Fruit fly (Drosophila melanogaster): Measurements from ENCODE around the gene JMJD7.
A peak's percentile ranks its signal among the peaks of the same experiment; 100 is the strongest.

JMJD7 gene

DNA sequence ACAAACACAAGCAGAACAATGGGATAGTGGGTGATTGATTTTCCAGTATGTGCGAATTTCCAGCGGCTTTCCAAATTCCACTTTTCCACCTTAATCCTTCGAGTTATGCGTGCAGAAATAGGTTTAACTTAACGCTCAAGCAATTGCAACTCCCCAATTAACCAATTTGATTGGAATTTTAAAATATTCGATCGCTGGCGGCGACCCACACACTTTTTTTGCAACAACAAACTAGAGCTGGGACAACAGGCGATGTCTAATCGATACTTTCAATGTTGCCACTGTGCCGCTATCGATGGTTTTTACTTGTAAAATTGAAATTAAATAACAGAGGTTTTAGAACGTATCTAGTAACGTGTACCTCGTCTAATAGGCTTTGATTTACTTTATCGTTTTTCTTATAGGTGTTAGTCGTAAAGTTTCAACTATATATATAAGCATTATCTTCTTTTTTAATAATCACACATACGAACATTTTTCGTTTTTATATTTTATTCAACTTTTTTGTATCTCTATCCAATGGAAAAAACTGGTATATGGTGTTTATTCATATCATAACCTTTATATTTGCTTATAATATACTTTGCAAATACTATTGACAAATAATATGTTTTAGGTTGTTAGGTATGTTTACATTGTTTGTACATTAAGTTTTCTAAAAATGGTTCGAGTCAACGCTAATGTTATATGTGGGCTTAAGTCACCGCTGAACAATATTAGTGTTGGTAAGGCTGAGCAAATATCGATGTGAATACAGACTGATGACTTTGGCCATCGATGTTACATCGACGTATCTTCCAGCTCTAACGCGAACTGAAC lies 36.2 kb upstream of the JMJD7 start, which contains the start of the genes Abp1 and Tgi (continued):
- TF ChIP-seq esg (GFP tag; conservative IDR thresholded peaks at IDR 0.05), result no peak
- TF ChIP-seq CG17612 (GFP tag; IDR thresholded peaks at IDR 0.05), result no peak
- peak; percentile 80; the same call in 2 of the 4 replicates for TF ChIP-seq chinmo (GFP tag; IDR thresholded peaks at IDR 0.05; ENCODE audit: partially characterized antibody)
- peak; percentile 36 for TF ChIP-seq CG15696 (tag; optimal IDR thresholded peaks at IDR 0.05)
- TF ChIP-seq chn (GFP tag; optimal IDR thresholded peaks at IDR 0.05), result peak; percentile 32
- TF ChIP-seq CG17568 (GFP tag; optimal IDR thresholded peaks at IDR 0.05), result no peak
- no peak for TF ChIP-seq repo (GFP tag; optimal IDR thresholded peaks at IDR 0.05)
- TF ChIP-seq Tbp (GFP tag; optimal IDR thresholded peaks at IDR 0.05), result no peak
- peak; percentile 46 for TF ChIP-seq CrebB (tag; optimal IDR thresholded peaks at IDR 0.05)
- TF ChIP-seq onecut (GFP tag; IDR thresholded peaks at IDR 0.05), result peak; percentile 80
- TF ChIP-seq ewg (GFP tag; optimal IDR thresholded peaks at IDR 0.05), result no peak
- no peak for TF ChIP-seq CG1832 (GFP tag; optimal IDR thresholded peaks at IDR 0.05)
- TF ChIP-seq CG10959 (GFP tag; IDR thresholded peaks at IDR 0.05), result no peak
- no peak for TF ChIP-seq CG12219 (GFP tag; optimal IDR thresholded peaks at IDR 0.05)
- peak; percentile 75 for TF ChIP-seq CG1603 (tag; optimal IDR thresholded peaks at IDR 0.05)
- no peak for TF ChIP-seq fru (optimal IDR thresholded peaks at IDR 0.05)
- no peak for TF ChIP-seq Kr (GFP tag; optimal IDR thresholded peaks at IDR 0.05)
- TF ChIP-seq CG34422 (GFP tag; IDR thresholded peaks at IDR 0.05), result peak; percentile 68; the same call in 1 of the 3 replicates
- peak; percentile 60 for TF ChIP-seq CG12391 (tag; optimal IDR thresholded peaks at IDR 0.05)
- TF ChIP-seq hth (optimal IDR thresholded peaks at IDR 0.05), result no peak
- no peak for TF ChIP-seq CG14667 (GFP tag; IDR thresholded peaks at IDR 0.05)
- TF ChIP-seq CG33213 (GFP tag; optimal IDR thresholded peaks at IDR 0.05), result peak; percentile 61
- no peak for TF ChIP-seq Side (GFP tag; optimal IDR thresholded peaks at IDR 0.05)
- TF ChIP-seq salm (tag; optimal IDR thresholded peaks at IDR 0.05), result no peak
- TF ChIP-seq D19B (GFP tag; optimal IDR thresholded peaks at IDR 0.05), result no peak
- TF ChIP-seq br (optimal IDR thresholded peaks at IDR 0.05), result no peak
- no peak for TF ChIP-seq CG7987 (GFP tag; optimal IDR thresholded peaks at IDR 0.05)
- TF ChIP-seq CG8478 (optimal IDR thresholded peaks at IDR 0.05), result no peak
- TF ChIP-seq ERR (GFP tag; optimal IDR thresholded peaks at IDR 0.05), result peak; percentile 2
- no peak for TF ChIP-seq sima (GFP tag; optimal IDR thresholded peaks at IDR 0.05)
- no peak for TF ChIP-seq CG16815 (GFP tag; optimal IDR thresholded peaks at IDR 0.05)
- no peak for TF ChIP-seq Ravus (GFP tag; IDR thresholded peaks at IDR 0.05)
- no peak for TF ChIP-seq HLHmδ (GFP tag; optimal IDR thresholded peaks at IDR 0.05)
- peak; percentile 35 for TF ChIP-seq Hsf (GFP tag; optimal IDR thresholded peaks at IDR 0.05)
- TF ChIP-seq run (tag; optimal IDR thresholded peaks at IDR 0.05), result no peak
- TF ChIP-seq CG5180 (GFP tag; optimal IDR thresholded peaks at IDR 0.05), result no peak
- TF ChIP-seq phol (tag; optimal IDR thresholded peaks at IDR 0.05), result peak; percentile 19
- TF ChIP-seq CG6272 (GFP tag; IDR thresholded peaks at IDR 0.05), result 0 out of 2 replicates have a peak, but pooled peaks have one; percentile 12
- no peak for TF ChIP-seq Usf (GFP tag; optimal IDR thresholded peaks at IDR 0.05)
- TF ChIP-seq pita (GFP tag; optimal IDR thresholded peaks at IDR 0.05), result peak; percentile 78
- no peak for TF ChIP-seq CG4404 (GFP tag; IDR thresholded peaks at IDR 0.05)
- TF ChIP-seq Mad (GFP tag; optimal IDR thresholded peaks at IDR 0.05), result no peak
- no peak for TF ChIP-seq Ssrp (tag; optimal IDR thresholded peaks at IDR 0.05)
- TF ChIP-seq ttk (GFP tag; IDR thresholded peaks at IDR 0.05), result no peak
- peak; percentile 46 for TF ChIP-seq pho (GFP tag; optimal IDR thresholded peaks at IDR 0.05)
- TF ChIP-seq CG31365 (tag; optimal IDR thresholded peaks at IDR 0.05), result no peak
- TF ChIP-seq CG8290 (GFP tag; optimal IDR thresholded peaks at IDR 0.05), result peak; percentile 27
- TF ChIP-seq CG8290 (tag; optimal IDR thresholded peaks at IDR 0.05), result peak in 1 of 2 experiments; percentile 86
- peak; percentile 68 for TF ChIP-seq sob (GFP tag; IDR thresholded peaks at IDR 0.05)
- TF ChIP-seq CG10654 (GFP tag; optimal IDR thresholded peaks at IDR 0.05), result peak; percentile 2
- TF ChIP-seq Bgb (GFP tag; IDR thresholded peaks at IDR 0.05; ENCODE audit: partially characterized antibody), result peak; percentile 93
- peak; percentile 20 for TF ChIP-seq shn (GFP tag; optimal IDR thresholded peaks at IDR 0.05)

Data from whole organism, embryonic.